Worm (Caenorhabditis elegans) whole organism, L2 larva: ENCODE results near the gene nrde-3.

Source experiments
- C34F6.9 ChIP-seq: fragments of 150-350 bp; optimal IDR thresholded peaks from 2 replicates; lab custom pipeline; 2014; ENCODE audit warnings: missing biosample characterization, missing genetic modification characterization
- F13H6.1 ChIP-seq: sonication (generic microtip); optimal IDR thresholded peaks from 2 replicates; lab custom pipeline; 2016; ENCODE audit warnings: missing genetic modification characterization, missing compliant biosample characterization
- R02D3.7 ChIP-seq: fragments of 150-350 bp; optimal IDR thresholded peaks from 2 replicates; lab custom pipeline; 2014; ENCODE audit warnings: missing biosample characterization, missing genetic modification characterization
- Y55F3AM.14 ChIP-seq: fragments of 200-800 bp; sonication (Bioruptor generic); optimal IDR thresholded peaks from 2 replicates; lab custom pipeline; 2018; ENCODE audit warnings: mild to moderate bottlenecking, missing genetic modification characterization, missing compliant biosample characterization
- aly-2 ChIP-seq: fragments of 150-350 bp; optimal IDR thresholded peaks from 2 replicates; lab custom pipeline; 2014; ENCODE audit warnings: missing biosample characterization, missing genetic modification characterization
- ama-1 ChIP-seq: fragments of 150-350 bp; optimal IDR thresholded peaks from 2 replicates; lab custom pipeline; 2018; ENCODE audit warnings: inconsistent platforms
- blmp-1 ChIP-seq: sonication (generic microtip); optimal IDR thresholded peaks from 2 replicates; lab custom pipeline; 2017; ENCODE audit warnings: missing genetic modification characterization, mild to moderate bottlenecking, missing compliant biosample characterization, antibody characterized with exemption, moderate library complexity; ENCODE audit not compliant: insufficient read depth
- ceh-16 ChIP-seq: fragments of 150-350 bp; optimal IDR thresholded peaks from 2 replicates; lab custom pipeline; 2014; ENCODE audit warnings: missing biosample characterization, missing genetic modification characterization
- ceh-82 ChIP-seq: fragments of 150-350 bp; optimal IDR thresholded peaks from 2 replicates; lab custom pipeline; 2014; ENCODE audit warnings: missing biosample characterization, missing genetic modification characterization
- crh-2 ChIP-seq: sonication (generic microtip); optimal IDR thresholded peaks from 2 replicates; lab custom pipeline; 2017; ENCODE audit warnings: missing biosample characterization, missing genetic modification characterization
- egl-27 ChIP-seq: sonication (generic microtip); optimal IDR thresholded peaks from 3 replicates; lab custom pipeline; 2017; ENCODE audit warnings: missing biosample characterization, missing genetic modification reagents, missing genetic modification characterization
- fos-1 ChIP-seq: fragments of 150-350 bp; optimal IDR thresholded peaks from 2 replicates; lab custom pipeline; 2014; ENCODE audit warnings: missing biosample characterization, missing genetic modification characterization
- gmeb-1 ChIP-seq: fragments of 150-350 bp; optimal IDR thresholded peaks from 2 replicates; lab custom pipeline; 2014; ENCODE audit warnings: missing biosample characterization, missing genetic modification characterization
- lin-11 ChIP-seq: fragments of 150-350 bp; sonication (generic microtip); optimal IDR thresholded peaks from 2 replicates; lab custom pipeline; 2014; ENCODE audit warnings: missing biosample characterization, missing genetic modification characterization, inconsistent platforms, mixed read lengths
- lin-13 ChIP-seq: fragments of 150-350 bp; optimal IDR thresholded peaks from 2 replicates; lab custom pipeline; 2014; ENCODE audit warnings: missing biosample characterization, missing genetic modification reagents, missing genetic modification characterization
- lin-39 ChIP-seq: fragments of 150-350 bp; optimal IDR thresholded peaks from 2 replicates; lab custom pipeline; 2014; ENCODE audit warnings: missing biosample characterization, missing genetic modification reagents, missing genetic modification characterization
- lsy-2 ChIP-seq, 2 experiments: fragments of 150-350 bp in 1 of 2; sonication (generic microtip) in 1 of 2; optimal IDR thresholded peaks; 2 replicates each; lab custom pipeline; 2014 to 2017; ENCODE audit warnings: missing biosample characterization in 2 of 2, missing genetic modification characterization in 2 of 2
- mab-5 ChIP-seq: fragments of 150-350 bp; optimal IDR thresholded peaks from 2 replicates; lab custom pipeline; 2014; ENCODE audit warnings: missing biosample characterization, missing genetic modification characterization
- mdl-1 ChIP-seq, 2 experiments: fragments of 150-350 bp in 1 of 2; sonication (generic microtip) in 1 of 2; optimal IDR thresholded peaks; 2 replicates each; lab custom pipeline; 2017; ENCODE audit warnings: missing biosample characterization in 2 of 2, missing genetic modification characterization in 2 of 2
- nhr-11 ChIP-seq: fragments of 150-350 bp; optimal IDR thresholded peaks from 2 replicates; lab custom pipeline; 2014; ENCODE audit warnings: missing biosample characterization, missing genetic modification characterization
- nhr-12 ChIP-seq: fragments of 150-350 bp; optimal IDR thresholded peaks from 2 replicates; lab custom pipeline; 2014; ENCODE audit warnings: missing biosample characterization, missing genetic modification characterization
- nhr-129 ChIP-seq: fragments of 150-350 bp; optimal IDR thresholded peaks from 2 replicates; lab custom pipeline; 2014; ENCODE audit warnings: missing biosample characterization, missing genetic modification characterization
- nhr-21 ChIP-seq: fragments of 150-350 bp; optimal IDR thresholded peaks from 2 replicates; lab custom pipeline; 2014; ENCODE audit warnings: missing biosample characterization, missing genetic modification characterization
- nhr-237 ChIP-seq: fragments of 150-350 bp; optimal IDR thresholded peaks from 2 replicates; lab custom pipeline; 2014; ENCODE audit warnings: missing biosample characterization, missing genetic modification characterization
- nhr-25 ChIP-seq: fragments of 150-350 bp; sonication (generic microtip); optimal IDR thresholded peaks from 3 replicates; lab custom pipeline; 2014; ENCODE audit warnings: missing biosample characterization, missing genetic modification characterization
- nhr-6 ChIP-seq: fragments of 150-350 bp; optimal IDR thresholded peaks from 2 replicates; lab custom pipeline; 2014; ENCODE audit warnings: missing biosample characterization, missing genetic modification characterization
- nhr-77 ChIP-seq: fragments of 150-350 bp; optimal IDR thresholded peaks from 2 replicates; lab custom pipeline; 2014; ENCODE audit warnings: missing biosample characterization, missing genetic modification characterization
- sem-4 ChIP-seq: fragments of 150-350 bp; optimal IDR thresholded peaks from 2 replicates; lab custom pipeline; 2014; ENCODE audit warnings: missing biosample characterization, missing genetic modification reagents, missing genetic modification characterization
- skn-1 ChIP-seq: sonication (generic microtip); optimal IDR thresholded peaks from 2 replicates; lab custom pipeline; 2017; ENCODE audit warnings: missing biosample characterization, missing genetic modification characterization
- sma-3 ChIP-seq: sonication (generic microtip); optimal IDR thresholded peaks from 2 replicates; lab custom pipeline; 2016; ENCODE audit warnings: missing genetic modification reagents, missing genetic modification characterization, missing compliant biosample characterization
- snpc-4 ChIP-seq: fragments of 150-350 bp; optimal IDR thresholded peaks from 2 replicates; lab custom pipeline; 2014; ENCODE audit warnings: missing biosample characterization, missing genetic modification characterization
- unc-39 ChIP-seq: fragments of 150-350 bp; optimal IDR thresholded peaks from 2 replicates; lab custom pipeline; 2014; ENCODE audit warnings: missing biosample characterization, missing genetic modification characterization
- unc-55 ChIP-seq: fragments of 150-350 bp; sonication (generic microtip); optimal IDR thresholded peaks from 3 replicates; lab custom pipeline; 2014; ENCODE audit warnings: missing biosample characterization, missing genetic modification reagents, missing genetic modification characterization
- unc-62 ChIP-seq: fragments of 150-350 bp; optimal IDR thresholded peaks from 2 replicates; lab custom pipeline; 2014; ENCODE audit warnings: missing biosample characterization, missing genetic modification reagents, missing genetic modification characterization
- zag-1 ChIP-seq: fragments of 150-350 bp; optimal IDR thresholded peaks from 2 replicates; lab custom pipeline; 2014; ENCODE audit warnings: missing biosample characterization, missing genetic modification characterization
- ztf-1 ChIP-seq: fragments of 200-800 bp; sonication (Bioruptor generic); conservative IDR thresholded peaks from 2 replicates; pipeline ENCODE4 v1.3.6; 2022; ENCODE audit warnings: missing genetic modification characterization, missing compliant biosample characterization
- ztf-11 ChIP-seq: sonication (generic microtip); optimal IDR thresholded peaks from 2 replicates; lab custom pipeline; 2017; ENCODE audit warnings: missing biosample characterization, missing genetic modification characterization
- ztf-4 ChIP-seq: fragments of 150-350 bp; optimal IDR thresholded peaks from 2 replicates; lab custom pipeline; 2014; ENCODE audit warnings: missing biosample characterization, missing genetic modification characterization

Gene nrde-3

ce11 chrX:369923-370322, 2.1 kb upstream of the nrde-3 start:
- TF ChIP-seq unc-55 (GFP tag; lab: Kevin White, UChicago): peak; percentile 59
- peak; percentile 48 for TF ChIP-seq C34F6.9 (tag; lab: Kevin White, UChicago)
- TF ChIP-seq blmp-1 (tag; lab: Kevin White, UChicago): no peak

- TF ChIP-seq unc-62 (GFP tag; lab: Kevin White, UChicago): no peak
- TF ChIP-seq R02D3.7: no peak
- TF ChIP-seq nhr-25 (tag; lab: Kevin White, UChicago): no peak
- TF ChIP-seq lin-11 (tag; lab: Kevin White, UChicago): no peak
Observed at ce11 chrX:380505-380904, 8.5 kb downstream of the nrde-3 start, which contains the start of gene R04A9.3. TSS of gene R04A9.3 (minus strand) at chrX:380605.

ce11 chrX:381029-381428, 9.0 kb downstream of the nrde-3 start:
- peak; percentile 0 for TF ChIP-seq nhr-129 (tag; lab: Kevin White, UChicago)
- TF ChIP-seq lin-11 (tag; lab: Kevin White, UChicago): peak; percentile 11
- no peak for TF ChIP-seq snpc-4

ce11 chrX:382692-383091, 10.7 kb downstream of the nrde-3 start, which contains the start of gene ife-2:
TSS of gene ife-2 (minus strand) at chrX:382709.
- no peak for TF ChIP-seq nhr-6
- TF ChIP-seq lin-13 (GFP tag; lab: Kevin White, UChicago): peak; percentile 67
- peak; percentile 59 for TF ChIP-seq lin-11 (tag; lab: Kevin White, UChicago)
- TF ChIP-seq sma-3 (GFP tag; lab: Kevin White, UChicago): peak; percentile 72
- TF ChIP-seq F13H6.1 (tag; lab: Kevin White, UChicago): peak; percentile 55
- no peak for TF ChIP-seq skn-1
- peak; percentile 21 to 77 for TF ChIP-seq lsy-2 (tag; optimal IDR thresholded peaks at IDR 0.05; lab: Kevin White, UChicago)
- no peak for TF ChIP-seq zag-1 (tag; lab: Kevin White, UChicago)
- TF ChIP-seq ceh-82 (tag; lab: Kevin White, UChicago): no peak
- TF ChIP-seq snpc-4: peak; percentile 18
- TF ChIP-seq aly-2 (tag; lab: Kevin White, UChicago): no peak
- no peak for TF ChIP-seq egl-27 (tag; lab: Kevin White, UChicago)
- TF ChIP-seq Y55F3AM.14 (GFP tag; lab: Kevin White, UChicago): no peak
- TF ChIP-seq nhr-12 (tag; lab: Kevin White, UChicago): no peak
- peak; percentile 74 for TF ChIP-seq gmeb-1
- peak; percentile 6 for TF ChIP-seq ceh-16
- no peak for TF ChIP-seq nhr-11 (tag; lab: Kevin White, UChicago)
- TF ChIP-seq ztf-1 (GFP tag; lab: Robert Waterston, UW): no peak
- no peak for TF ChIP-seq nhr-77 (tag; lab: Kevin White, UChicago)
- no peak for TF ChIP-seq lin-39 (tag; lab: Kevin White, UChicago)
- peak; percentile 72 for TF ChIP-seq crh-2
- no peak for TF ChIP-seq ztf-4 (tag; lab: Kevin White, UChicago)
- peak; percentile 56 for TF ChIP-seq nhr-21 (tag; lab: Kevin White, UChicago)
- no peak for TF ChIP-seq sem-4 (tag; lab: Kevin White, UChicago)
- TF ChIP-seq nhr-237 (tag; lab: Kevin White, UChicago): no peak
- no peak for TF ChIP-seq mab-5 (tag; lab: Kevin White, UChicago)
- TF ChIP-seq nhr-129 (tag; lab: Kevin White, UChicago): peak; percentile 58
- peak; percentile 84 for TF ChIP-seq fos-1 (tag; lab: Kevin White, UChicago)
- TF ChIP-seq mdl-1 (tag; optimal IDR thresholded peaks at IDR 0.05; lab: Kevin White, UChicago): no peak
- no peak for TF ChIP-seq ztf-11 (tag; lab: Kevin White, UChicago)
- peak; percentile 80 for TF ChIP-seq C34F6.9 (tag; lab: Kevin White, UChicago)
- TF ChIP-seq unc-39 (tag; lab: Kevin White, UChicago): no peak
- peak; percentile 64 for TF ChIP-seq nhr-25 (tag; lab: Kevin White, UChicago)
- TF ChIP-seq unc-62 (GFP tag; lab: Kevin White, UChicago): no peak
- TF ChIP-seq unc-55 (GFP tag; lab: Kevin White, UChicago): peak; percentile 61
- TF ChIP-seq ama-1 (lab: Kevin White, UChicago): no peak
